Fruit fly (Drosophila melanogaster) whole organism: Measurements from ENCODE around the gene CG15820.

Experiments used
- CG8478 ChIP-seq: fragments of >200 bp; optimal IDR thresholded peaks from 2 replicates; lab custom pipeline; 2018; ENCODE audit warnings: inconsistent platforms
- pan ChIP-seq: fragments of >200 bp; optimal IDR thresholded peaks from 2 replicates; lab custom pipeline; 2017
- psq ChIP-seq: fragments of >200 bp; optimal IDR thresholded peaks from 2 replicates; lab custom pipeline; 2017

dm6 chr3L:2168954-2169353 is 5.2 kb downstream of the CG15820 start, which contains the start of gene CG15879:
- TF ChIP-seq pan (lab: Kevin White, UChicago) (no peak), psq (lab: Kevin White, UChicago) (no peak), CG8478 (no peak)
